Fruit fly (Drosophila melanogaster): ENCODE data around the gene CG14860.
A peak's percentile ranks its signal among the peaks of the same experiment; 100 is the strongest.

The CG14860 gene

DNA sequence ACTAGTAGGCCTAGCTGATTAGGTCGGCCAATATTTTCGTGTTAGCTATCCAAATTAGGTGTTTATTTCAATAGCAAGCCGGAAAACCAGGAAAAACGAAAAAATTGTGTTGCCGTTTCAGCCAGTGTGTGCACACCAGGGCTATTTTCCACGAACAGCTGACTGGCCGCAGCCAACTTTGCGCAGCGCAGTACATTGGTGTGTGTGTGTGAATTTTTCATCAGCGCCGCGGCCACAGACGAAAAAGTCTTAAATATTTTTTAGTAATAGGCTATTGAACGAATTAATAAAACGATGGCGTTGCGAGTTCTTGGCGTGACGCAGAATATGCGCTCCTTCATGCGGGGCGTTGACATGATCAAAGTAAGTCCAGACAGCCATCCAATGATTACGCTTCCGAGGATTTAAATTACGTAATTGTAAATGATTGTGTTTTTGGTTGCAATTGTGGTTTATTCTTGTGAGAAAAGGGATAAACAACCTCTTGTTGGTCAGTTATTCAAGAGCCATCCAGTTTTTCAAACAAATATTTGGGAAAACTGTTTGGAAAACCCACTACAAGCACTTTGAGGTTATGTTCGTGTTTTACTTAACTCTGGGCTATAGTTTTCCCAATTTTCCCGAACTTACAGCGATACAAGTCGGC is 4.4 kb upstream of the CG14860 start, which contains the start of the genes CycC and UQCR-C1 (continued):
- TF ChIP-seq sim (GFP tag; IDR thresholded peaks at IDR 0.05) (no peak), Sin3A (optimal IDR thresholded peaks at IDR 0.05) (peak; percentile 38), tx (GFP tag; optimal IDR thresholded peaks at IDR 0.05) (no peak), ac (GFP tag; optimal IDR thresholded peaks at IDR 0.05) (no peak), en (GFP tag; optimal IDR thresholded peaks at IDR 0.05) (no peak), CG12659 (GFP tag; optimal IDR thresholded peaks at IDR 0.05) (peak; percentile 23), wor (GFP tag; IDR thresholded peaks at IDR 0.05) (no peak), lola (GFP tag; optimal IDR thresholded peaks at IDR 0.05) (no peak), GATAe (GFP tag; conservative IDR thresholded peaks at IDR 0.05) (no peak), ase (GFP tag; IDR thresholded peaks at IDR 0.05) (no peak), aop (GFP tag; IDR thresholded peaks at IDR 0.05) (no peak), Bgb (GFP tag; IDR thresholded peaks at IDR 0.05; ENCODE audit: partially characterized antibody) (peak; percentile 45; the same call in 1 of the 2 replicates), Hey (tag; optimal IDR thresholded peaks at IDR 0.05) (no peak), CG7271 (tag; optimal IDR thresholded peaks at IDR 0.05) (peak; percentile 4), CG1603 (tag; optimal IDR thresholded peaks at IDR 0.05) (peak; percentile 64), phol (tag; optimal IDR thresholded peaks at IDR 0.05) (peak; percentile 34), HLH3B (GFP tag; IDR thresholded peaks at IDR 0.05) (no peak), hth (optimal IDR thresholded peaks at IDR 0.05) (no peak), CG15479 (GFP tag; optimal IDR thresholded peaks at IDR 0.05) (no peak), NC2β (GFP tag; optimal IDR thresholded peaks at IDR 0.05) (no peak), C15 (GFP tag; IDR thresholded peaks at IDR 0.05) (no peak), Mad (GFP tag; optimal IDR thresholded peaks at IDR 0.05) (no peak), CG17912 (GFP tag; optimal IDR thresholded peaks at IDR 0.05) (no peak), Trl (optimal IDR thresholded peaks at IDR 0.05) (no peak), Trl (GFP tag; optimal IDR thresholded peaks at IDR 0.05) (no peak), pzg (GFP tag; optimal IDR thresholded peaks at IDR 0.05) (peak; percentile 70), CG30403 (GFP tag; optimal IDR thresholded peaks at IDR 0.05) (no peak), MESR4 (GFP tag; optimal IDR thresholded peaks at IDR 0.05) (peak; percentile 83), ems (GFP tag; optimal IDR thresholded peaks at IDR 0.05) (no peak), Gsc (GFP tag; IDR thresholded peaks at IDR 0.05) (no peak), Hr39 (optimal IDR thresholded peaks at IDR 0.05) (no peak), CG7556 (GFP tag; optimal IDR thresholded peaks at IDR 0.05) (no peak), BEAF-32 (GFP tag; optimal IDR thresholded peaks at IDR 0.05) (peak; percentile 16), CrebB (tag; optimal IDR thresholded peaks at IDR 0.05) (no peak), nmo (GFP tag; optimal IDR thresholded peaks at IDR 0.05) (peak; percentile 22), CG4617 (GFP tag; optimal IDR thresholded peaks at IDR 0.05; ENCODE audit: borderline replicate concordance) (peak; percentile 91), kay (GFP tag; optimal IDR thresholded peaks at IDR 0.05) (no peak), CG7928 (GFP tag; optimal IDR thresholded peaks at IDR 0.05) (no peak), Sry-β (GFP tag; optimal IDR thresholded peaks at IDR 0.05) (peak; percentile 5), cato (GFP tag; optimal IDR thresholded peaks at IDR 0.05; ENCODE audit: borderline replicate concordance) (no peak), nerfin-1 (tag; optimal IDR thresholded peaks at IDR 0.05) (peak; percentile 42), stwl (tag; optimal IDR thresholded peaks at IDR 0.05) (peak; percentile 62), ham (GFP tag; IDR thresholded peaks at IDR 0.05) (no peak), CG10267 (tag; optimal IDR thresholded peaks at IDR 0.05) (peak; percentile 45), YL-1 (GFP tag; optimal IDR thresholded peaks at IDR 0.05) (peak; percentile 97), CG2129 (GFP tag; IDR thresholded peaks at IDR 0.05; ENCODE audit: partially characterized antibody) (no peak), TFAM (GFP tag; optimal IDR thresholded peaks at IDR 0.05) (no peak), Dp (GFP tag; optimal IDR thresholded peaks at IDR 0.05) (peak; percentile 10), nom (GFP tag; optimal IDR thresholded peaks at IDR 0.05) (peak; percentile 44), gro (GFP tag; optimal IDR thresholded peaks at IDR 0.05) (no peak), CG6254 (GFP tag; optimal IDR thresholded peaks at IDR 0.05) (no peak)

Measured in whole organism, embryonic.